Fruit fly (Drosophila melanogaster): Measurements from ENCODE around the gene OdsH.

The OdsH gene

dm6 chrX:17742592-17743364 is 48.0 kb upstream of the OdsH start (continued):
- TF ChIP-seq CG16863 (GFP tag; optimal IDR thresholded peaks at IDR 0.05) (peak; percentile 26), dm (GFP tag; optimal IDR thresholded peaks at IDR 0.05) (no peak), CG14965 (GFP tag; optimal IDR thresholded peaks at IDR 0.05; ENCODE audit: borderline replicate concordance) (no peak), CG34422 (GFP tag; IDR thresholded peaks at IDR 0.05) (no peak), CG17568 (GFP tag; optimal IDR thresholded peaks at IDR 0.05) (no peak), CG13123 (GFP tag; optimal IDR thresholded peaks at IDR 0.05) (no peak), pita (GFP tag; optimal IDR thresholded peaks at IDR 0.05) (no peak), Chrac-16 (GFP tag; optimal IDR thresholded peaks at IDR 0.05) (peak; percentile 18), CG1024 (GFP tag; IDR thresholded peaks at IDR 0.05) (no peak), pum (GFP tag; optimal IDR thresholded peaks at IDR 0.05) (peak; percentile 39), CHES-1-like (GFP tag; optimal IDR thresholded peaks at IDR 0.05) (no peak), esg (GFP tag; conservative IDR thresholded peaks at IDR 0.05) (no peak; the same call in 1 of the 2 replicates), CG42726 (GFP tag; IDR thresholded peaks at IDR 0.05; ENCODE audit: partially characterized antibody) (no peak), CG11723 (GFP tag; optimal IDR thresholded peaks at IDR 0.05) (no peak), Lim3 (GFP tag; IDR thresholded peaks at IDR 0.05) (no peak), MTF-1 (GFP tag; optimal IDR thresholded peaks at IDR 0.05; ENCODE audit: borderline replicate concordance) (no peak), Ravus (GFP tag; IDR thresholded peaks at IDR 0.05) (no peak), Dek (tag; optimal IDR thresholded peaks at IDR 0.05) (no peak), Atf3 (GFP tag; optimal IDR thresholded peaks at IDR 0.05) (no peak), Awh (GFP tag; IDR thresholded peaks at IDR 0.05) (no peak), hth (optimal IDR thresholded peaks at IDR 0.05) (no peak), CG7839 (tag; optimal IDR thresholded peaks at IDR 0.05) (peak; percentile 56), CG6765 (GFP tag; optimal IDR thresholded peaks at IDR 0.05) (no peak), CG6254 (GFP tag; optimal IDR thresholded peaks at IDR 0.05) (no peak), CG8944 (GFP tag; optimal IDR thresholded peaks at IDR 0.05) (peak; percentile 1), CG10321 (GFP tag; IDR thresholded peaks at IDR 0.05) (no peak), CG3995 (GFP tag; optimal IDR thresholded peaks at IDR 0.05) (no peak), CG12744 (GFP tag; optimal IDR thresholded peaks at IDR 0.05) (peak; percentile 33), CG10654 (GFP tag; optimal IDR thresholded peaks at IDR 0.05) (peak; percentile 11), Dp (GFP tag; optimal IDR thresholded peaks at IDR 0.05) (no peak), gsb-n (tag; optimal IDR thresholded peaks at IDR 0.05) (no peak), Fer2 (tag; optimal IDR thresholded peaks at IDR 0.05) (no peak), salm (tag; optimal IDR thresholded peaks at IDR 0.05) (no peak), pzg (GFP tag; optimal IDR thresholded peaks at IDR 0.05) (no peak), Hmx (GFP tag; optimal IDR thresholded peaks at IDR 0.05) (no peak), p53 (GFP tag; optimal IDR thresholded peaks at IDR 0.05) (no peak), kah (GFP tag; optimal IDR thresholded peaks at IDR 0.05) (no peak), Hr78 (GFP tag; optimal IDR thresholded peaks at IDR 0.05) (peak in 1 of 2 experiments; percentile 25), CG1603 (tag; optimal IDR thresholded peaks at IDR 0.05) (peak; percentile 63), Nf-YA (GFP tag; IDR thresholded peaks at IDR 0.05) (no peak), pb (GFP tag; optimal IDR thresholded peaks at IDR 0.05) (no peak), sna (GFP tag; IDR thresholded peaks at IDR 0.05; ENCODE audit: partially characterized antibody) (no peak), CG14014 (GFP tag; IDR thresholded peaks at IDR 0.05) (no peak), Mrtf (GFP tag; IDR thresholded peaks at IDR 0.05) (no peak), dimm (GFP tag; IDR thresholded peaks at IDR 0.05) (no peak), E2f1 (GFP tag; IDR thresholded peaks at IDR 0.05) (no peak), Antp (GFP tag; optimal IDR thresholded peaks at IDR 0.05) (peak; percentile 43), Ptx1 (GFP tag; IDR thresholded peaks at IDR 0.05) (no peak; the same call in 1 of the 2 replicates), CG12942 (GFP tag; optimal IDR thresholded peaks at IDR 0.05) (peak; percentile 16), CG4854 (GFP tag; optimal IDR thresholded peaks at IDR 0.05) (no peak)
